Fruit fly (Drosophila melanogaster) whole organism, embryonic: ENCODE data around the gene CG7309.

Source experiments
- Atf-2 ChIP-seq: fragments of 200-800 bp; sonication (Bioruptor generic); optimal IDR thresholded peaks from 2 replicates; lab custom pipeline; 2016; ENCODE audit warnings: missing biosample characterization, missing genetic modification characterization
- Awh ChIP-seq: fragments of 200-800 bp; sonication (Bioruptor generic); IDR thresholded peaks from 2 replicates; pipeline ENCODE4, ENCODE4 v1.3.6; 2022; ENCODE audit warnings: missing biosample characterization, missing genetic modification characterization
- BtbVII ChIP-seq: fragments of 200-800 bp; sonication (Bioruptor generic); optimal IDR thresholded peaks from 3 replicates; lab custom pipeline; 2017; ENCODE audit warnings: missing biosample characterization, mild to moderate bottlenecking, missing genetic modification characterization
- Bteb2 ChIP-seq: fragments of 200-800 bp; sonication (Bioruptor generic); optimal IDR thresholded peaks from 2 replicates; lab custom pipeline; 2016; ENCODE audit warnings: missing biosample characterization, missing genetic modification characterization
- CG10321 ChIP-seq: fragments of 200-800 bp; sonication (Bioruptor generic); IDR thresholded peaks from 2 replicates; pipeline ENCODE4 v1.3.6; 2022; ENCODE audit warnings: missing biosample characterization, missing genetic modification characterization
- CG13894 ChIP-seq: fragments of 200-800 bp; sonication (Bioruptor generic); optimal IDR thresholded peaks from 3 replicates; lab custom pipeline; 2018; ENCODE audit warnings: missing biosample characterization, mild to moderate bottlenecking, missing genetic modification characterization, moderate library complexity
- CG15514 ChIP-seq: fragments of 200-800 bp; sonication (Bioruptor generic); optimal IDR thresholded peaks from 3 replicates; lab custom pipeline; 2017; ENCODE audit warnings: missing biosample characterization, missing genetic modification characterization, mild to moderate bottlenecking, moderate library complexity, missing genetic modification reagents
- CG1603 ChIP-seq: fragments of 200-800 bp; sonication (Bioruptor generic); optimal IDR thresholded peaks from 2 replicates; lab custom pipeline; 2019; ENCODE audit warnings: missing biosample characterization, mild to moderate bottlenecking, missing genetic modification characterization, moderate library complexity
- CG17612 ChIP-seq: fragments of 200-800 bp; sonication (Bioruptor generic); IDR thresholded peaks from 2 replicates; pipeline ENCODE4 v1.3.6; 2022; ENCODE audit warnings: missing biosample characterization, missing genetic modification characterization
- CG18599 ChIP-seq: fragments of 200-800 bp; sonication (Bioruptor generic); optimal IDR thresholded peaks from 3 replicates; lab custom pipeline; 2017; ENCODE audit warnings: missing biosample characterization, missing genetic modification characterization, mild to moderate bottlenecking, moderate library complexity, missing genetic modification reagents
- CG18619 ChIP-seq: fragments of 200-800 bp; sonication (Bioruptor generic); optimal IDR thresholded peaks from 3 replicates; lab custom pipeline; 2017; ENCODE audit warnings: missing biosample characterization, mild to moderate bottlenecking, missing genetic modification characterization
- CG2120 ChIP-seq: fragments of 200-800 bp; sonication (Bioruptor generic); optimal IDR thresholded peaks from 3 replicates; lab custom pipeline; 2016; ENCODE audit warnings: missing biosample characterization, missing genetic modification characterization
- CG31441 ChIP-seq: fragments of 200-800 bp; sonication (Bioruptor generic); IDR thresholded peaks from 2 replicates; pipeline ENCODE4 v1.3.6; 2022; ENCODE audit warnings: missing biosample characterization, missing genetic modification characterization
- CG3281 ChIP-seq: fragments of 200-800 bp; sonication (Bioruptor generic); optimal IDR thresholded peaks from 3 replicates; lab custom pipeline; 2017; ENCODE audit warnings: missing biosample characterization, mild to moderate bottlenecking, missing genetic modification characterization
- CG34376 ChIP-seq: fragments of 200-800 bp; sonication (Bioruptor generic); optimal IDR thresholded peaks from 2 replicates; lab custom pipeline; 2018; ENCODE audit warnings: missing biosample characterization, mild to moderate bottlenecking, missing genetic modification characterization
- CG3726 ChIP-seq: fragments of 200-800 bp; sonication (Bioruptor generic); IDR thresholded peaks from 3 replicates; pipeline ENCODE4, ENCODE4 v1.3.6; 2022; ENCODE audit warnings: missing biosample characterization, missing genetic modification characterization
- CG3995 ChIP-seq: fragments of 200-800 bp; sonication (Bioruptor generic); optimal IDR thresholded peaks from 3 replicates; lab custom pipeline; 2016; ENCODE audit warnings: missing biosample characterization, missing genetic modification characterization
- CG4854 ChIP-seq: fragments of 200-800 bp; sonication (Bioruptor generic); optimal IDR thresholded peaks from 2 replicates; lab custom pipeline; 2016; ENCODE audit warnings: missing biosample characterization, missing genetic modification characterization, inconsistent platforms
- CG5953 ChIP-seq: fragments of 200-800 bp; sonication (Bioruptor generic); IDR thresholded peaks from 2 replicates; pipeline ENCODE4 v1.3.6; 2022; ENCODE audit warnings: missing biosample characterization, missing genetic modification characterization
- CG6175 ChIP-seq: fragments of 200-800 bp; sonication (Bioruptor generic); IDR thresholded peaks from 3 replicates; pipeline ENCODE4 v1.3.6; 2022; ENCODE audit warnings: missing biosample characterization, missing genetic modification characterization
- CG6689 ChIP-seq: fragments of 200-800 bp; sonication (Bioruptor generic); IDR thresholded peaks from 2 replicates; pipeline ENCODE4 v1.3.6; 2022; ENCODE audit warnings: missing biosample characterization, missing genetic modification characterization
- CG7271 ChIP-seq: fragments of 200-800 bp; sonication (Bioruptor generic); optimal IDR thresholded peaks from 2 replicates; lab custom pipeline; 2018; ENCODE audit warnings: missing biosample characterization, mild to moderate bottlenecking, missing genetic modification characterization, moderate library complexity
- CG9437 ChIP-seq: fragments of 200-800 bp; sonication (Bioruptor generic); optimal IDR thresholded peaks from 2 replicates; lab custom pipeline; 2018; ENCODE audit warnings: missing biosample characterization, mild to moderate bottlenecking, missing genetic modification characterization
- CG9817 ChIP-seq: fragments of 200-800 bp; sonication (Bioruptor generic); optimal IDR thresholded peaks from 2 replicates; lab custom pipeline; 2018; ENCODE audit warnings: missing biosample characterization, mild to moderate bottlenecking, missing genetic modification characterization, moderate library complexity
- CHES-1-like ChIP-seq: fragments of 200-800 bp; sonication (Bioruptor generic); optimal IDR thresholded peaks from 2 replicates; lab custom pipeline; 2016; ENCODE audit warnings: missing biosample characterization, missing genetic modification characterization
- E2f1 ChIP-seq: fragments of 200-800 bp; sonication (Bioruptor generic); IDR thresholded peaks from 2 replicates; pipeline ENCODE4 v1.3.6; 2022; ENCODE audit warnings: missing biosample characterization, missing genetic modification characterization
- Eip74EF ChIP-seq, 2 experiments: fragments of 200-800 bp in 1 of 2; fragments of >200 bp in 1 of 2; sonication (Bioruptor generic) in 1 of 2; optimal IDR thresholded peaks; 2 replicates each; lab custom pipeline; 2017 to 2019; ENCODE audit warnings: missing biosample characterization in 2 of 2, missing genetic modification characterization in 2 of 2, mild to moderate bottlenecking in 1 of 2, moderate library complexity in 1 of 2
- Hr51 ChIP-seq, 2 experiments: fragments of 200-800 bp; sonication (Bioruptor generic); optimal IDR thresholded peaks; 2 replicates in 1 of 2; 3 replicates in 1 of 2; lab custom pipeline; 2016 to 2018; ENCODE audit warnings: missing biosample characterization in 2 of 2, missing genetic modification characterization in 2 of 2, mild to moderate bottlenecking in 1 of 2, moderate library complexity in 1 of 2
- Hr78 ChIP-seq, 2 experiments: fragments of 200-800 bp in 1 of 2; fragments of >200 bp in 1 of 2; sonication (Bioruptor generic) in 1 of 2; optimal IDR thresholded peaks; 2 replicates each; lab custom pipeline; 2017 to 2019; ENCODE audit warnings: missing biosample characterization in 2 of 2, missing genetic modification characterization in 2 of 2, mild to moderate bottlenecking in 1 of 2, moderate library complexity in 1 of 2
- Mrtf ChIP-seq: fragments of 200-800 bp; sonication (Bioruptor generic); IDR thresholded peaks from 3 replicates; pipeline ENCODE4 v1.3.6; 2022; ENCODE audit warnings: missing biosample characterization, missing genetic modification characterization
- Neu2 ChIP-seq: fragments of 200-800 bp; sonication (Bioruptor generic); optimal IDR thresholded peaks from 3 replicates; lab custom pipeline; 2016; ENCODE audit warnings: missing biosample characterization, missing genetic modification characterization, borderline replicate concordance
- Nf-YA ChIP-seq: fragments of 200-800 bp; sonication (Bioruptor generic); IDR thresholded peaks from 2 replicates; pipeline ENCODE4 v1.3.6; 2022; ENCODE audit warnings: missing biosample characterization, missing genetic modification characterization
- Sin3A ChIP-seq: fragments of >200 bp; optimal IDR thresholded peaks from 2 replicates; lab custom pipeline; 2018
- Tbp ChIP-seq: fragments of >200 bp; optimal IDR thresholded peaks from 2 replicates; lab custom pipeline; 2018; ENCODE audit warnings: missing biosample characterization, missing genetic modification characterization
- ac ChIP-seq: fragments of 200-800 bp; sonication (Bioruptor generic); optimal IDR thresholded peaks from 3 replicates; lab custom pipeline; 2017; ENCODE audit warnings: missing biosample characterization, mild to moderate bottlenecking, missing genetic modification characterization
- ato ChIP-seq: fragments of 200-800 bp; sonication (Bioruptor generic); IDR thresholded peaks from 2 replicates; pipeline ENCODE4 v1.3.6; 2022; ENCODE audit warnings: missing biosample characterization, missing genetic modification characterization; ENCODE audit not compliant: partially characterized antibody
- ci ChIP-seq: fragments of 200-800 bp; sonication (Bioruptor generic); IDR thresholded peaks from 3 replicates; pipeline ENCODE4 v1.3.6; 2022; ENCODE audit warnings: missing biosample characterization, missing genetic modification characterization
- dm ChIP-seq: fragments of 200-800 bp; sonication (Bioruptor generic); optimal IDR thresholded peaks from 3 replicates; lab custom pipeline; 2016; ENCODE audit warnings: missing biosample characterization, missing genetic modification characterization
- nau ChIP-seq: fragments of 200-800 bp; sonication (Bioruptor generic); optimal IDR thresholded peaks from 3 replicates; lab custom pipeline; 2017; ENCODE audit warnings: missing biosample characterization, mild to moderate bottlenecking, missing genetic modification characterization, missing genetic modification reagents
- odd ChIP-seq: fragments of 200-800 bp; sonication (Bioruptor generic); optimal IDR thresholded peaks from 2 replicates; lab custom pipeline; 2017; ENCODE audit warnings: missing biosample characterization, mild to moderate bottlenecking, missing genetic modification characterization
- peb ChIP-seq: fragments of 200-800 bp; sonication (Bioruptor generic); IDR thresholded peaks from 2 replicates; pipeline ENCODE4 v1.3.6; 2022; ENCODE audit warnings: missing biosample characterization, missing genetic modification characterization
- pnt ChIP-seq: fragments of 200-800 bp; sonication (Bioruptor generic); optimal IDR thresholded peaks from 3 replicates; lab custom pipeline; 2016; ENCODE audit warnings: missing biosample characterization, missing genetic modification characterization
- scrt ChIP-seq: fragments of 200-800 bp; sonication (Bioruptor generic); optimal IDR thresholded peaks from 2 replicates; lab custom pipeline; 2018; ENCODE audit warnings: missing biosample characterization, mild to moderate bottlenecking, missing genetic modification characterization, moderate library complexity
- sr ChIP-seq: fragments of 200-800 bp; sonication (Bioruptor generic); IDR thresholded peaks from 3 replicates; pipeline ENCODE4 v1.3.6; 2022; ENCODE audit warnings: missing biosample characterization, missing genetic modification characterization
- zfh1 ChIP-seq: fragments of 200-800 bp; sonication (Bioruptor generic); IDR thresholded peaks from 3 replicates; pipeline ENCODE4 v1.3.6; 2022; ENCODE audit warnings: missing biosample characterization, missing genetic modification characterization

CG7309 gene

dm6 chr2L:10858064-10859047 is 50.3 kb downstream of the CG7309 start, which contains the start of the genes aurB and Stam (continued):
- TF ChIP-seq CG1603 (tag; lab: Kevin White, UChicago): no peak

- no peak for TF ChIP-seq CHES-1-like (GFP tag; lab: Kevin White, UChicago)
- no peak for TF ChIP-seq ato
- TF ChIP-seq Awh (GFP tag; lab: Robert Waterston, UW): no peak
- TF ChIP-seq Hr78 (GFP tag; optimal IDR thresholded peaks at IDR 0.05; lab: Kevin White, UChicago): no peak
- TF ChIP-seq CG34376 (GFP tag; lab: Kevin White, UChicago): no peak
- TF ChIP-seq CG4854: no peak
- TF ChIP-seq peb (GFP tag; lab: Robert Waterston, UW): no peak
- peak; percentile 39 for TF ChIP-seq CG13894 (tag; lab: Kevin White, UChicago)
- TF ChIP-seq dm (GFP tag; lab: Kevin White, UChicago): no peak
- peak; percentile 49; the same call in 1 of the 2 replicates for TF ChIP-seq CG31441 (GFP tag; lab: Robert Waterston, UW)
- no peak for TF ChIP-seq Mrtf
- TF ChIP-seq Neu2 (GFP tag; lab: Kevin White, UChicago): no peak
- TF ChIP-seq sr (GFP tag; lab: Robert Waterston, UW): no peak
- TF ChIP-seq Eip74EF (GFP tag; optimal IDR thresholded peaks at IDR 0.05; lab: Kevin White, UChicago): no peak
- TF ChIP-seq CG10321 (GFP tag; lab: Robert Waterston, UW): no peak
- peak; percentile 32 for TF ChIP-seq CG3281
- TF ChIP-seq E2f1 (GFP tag; lab: Robert Waterston, UW): 0 out of 2 replicates have a peak, but pooled peaks have one; percentile 20
- peak; percentile 4 for TF ChIP-seq Sin3A (lab: Kevin White, UChicago)
- no peak for TF ChIP-seq CG9437 (GFP tag; lab: Kevin White, UChicago)
- no peak for TF ChIP-seq CG3726 (GFP tag; lab: Robert Waterston, UW)
- TF ChIP-seq ac (GFP tag; lab: Kevin White, UChicago): no peak
- TF ChIP-seq CG7271 (tag; lab: Kevin White, UChicago): no peak
- TF ChIP-seq CG9817 (tag; lab: Kevin White, UChicago): peak; percentile 28
- peak in 1 of 2 experiments; percentile 58 for TF ChIP-seq Hr51 (GFP tag; optimal IDR thresholded peaks at IDR 0.05; lab: Kevin White, UChicago)
- peak; percentile 16 for TF ChIP-seq BtbVII (GFP tag; lab: Kevin White, UChicago)
- TF ChIP-seq CG2120 (GFP tag; lab: Kevin White, UChicago): peak; percentile 84
- TF ChIP-seq CG18599 (GFP tag; lab: Kevin White, UChicago): peak; percentile 58
- no peak for TF ChIP-seq nau
- peak; percentile 62; the same call in 2 of the 3 replicates for TF ChIP-seq ci (GFP tag; lab: Robert Waterston, UW)
- no peak for TF ChIP-seq Bteb2 (GFP tag; lab: Kevin White, UChicago)
- TF ChIP-seq Atf-2 (GFP tag; lab: Kevin White, UChicago): no peak
- TF ChIP-seq CG17612 (GFP tag; lab: Robert Waterston, UW): no peak
- TF ChIP-seq CG18619 (GFP tag; lab: Kevin White, UChicago): no peak
- TF ChIP-seq CG15514: peak; percentile 97
- no peak for TF ChIP-seq CG6175 (GFP tag; lab: Robert Waterston, UW)
- no peak; the same call in 2 of the 3 replicates for TF ChIP-seq zfh1 (GFP tag; lab: Robert Waterston, UW)
- TF ChIP-seq Tbp: no peak
- no peak for TF ChIP-seq odd (GFP tag; lab: Kevin White, UChicago)
- TF ChIP-seq pnt (GFP tag; lab: Kevin White, UChicago): peak; percentile 18
- peak; percentile 55; the same call in 1 of the 2 replicates for TF ChIP-seq CG5953 (GFP tag; lab: Robert Waterston, UW)
- no peak for TF ChIP-seq Nf-YA (GFP tag; lab: Robert Waterston, UW)
- TF ChIP-seq CG6689 (GFP tag; lab: Robert Waterston, UW): peak; percentile 40; the same call in 1 of the 2 replicates
- TF ChIP-seq CG3995 (GFP tag; lab: Kevin White, UChicago): peak; percentile 34
- TF ChIP-seq scrt (GFP tag; lab: Kevin White, UChicago): peak; percentile 27
Measured at dm6 chr2L:10856328-10856942, 52.3 kb downstream of the CG7309 start, which contains the start of gene Dnz1. Gene Dnz1, minus strand, starts transcription at chr2L:10856644.
